Worm (Caenorhabditis elegans) whole organism, mixed stage, embryonic: ENCODE results near the gene M162.7.

Experiments
- M03D4.4 ChIP-seq: sonication (generic microtip); optimal IDR thresholded peaks from 2 replicates; lab custom pipeline; 2017; ENCODE audit warnings: mild to moderate bottlenecking, missing genetic modification characterization, missing compliant biosample characterization
- bed-3 ChIP-seq: fragments of 200-800 bp; sonication (Bioruptor generic); optimal IDR thresholded peaks from 3 replicates; lab custom pipeline; 2018; ENCODE audit warnings: mild to moderate bottlenecking, missing genetic modification characterization, moderate library complexity, missing compliant biosample characterization
- blmp-1 ChIP-seq: fragments of 150-350 bp; optimal IDR thresholded peaks from 2 replicates; lab custom pipeline; 2014; ENCODE audit warnings: missing biosample characterization, missing genetic modification characterization
- ceh-39 ChIP-seq: fragments of 150-350 bp; optimal IDR thresholded peaks from 2 replicates; lab custom pipeline; 2014; ENCODE audit warnings: missing biosample characterization, missing genetic modification characterization
- ceh-43 ChIP-seq: fragments of 200-800 bp; sonication (Bioruptor generic); optimal IDR thresholded peaks from 2 replicates; lab custom pipeline; 2018; ENCODE audit warnings: mild to moderate bottlenecking, missing genetic modification characterization, moderate library complexity, missing compliant biosample characterization
- ceh-83 ChIP-seq: fragments of 200-800 bp; sonication (Bioruptor generic); optimal IDR thresholded peaks from 2 replicates; lab custom pipeline; 2018; ENCODE audit warnings: mild to moderate bottlenecking, missing genetic modification characterization, missing compliant biosample characterization
- ces-1 ChIP-seq: fragments of 150-350 bp; optimal IDR thresholded peaks from 2 replicates; lab custom pipeline; 2014; ENCODE audit warnings: missing biosample characterization, missing genetic modification reagents, missing genetic modification characterization
- cnd-1 ChIP-seq: fragments of 200-800 bp; sonication (Bioruptor generic); optimal IDR thresholded peaks from 2 replicates; lab custom pipeline; 2018; ENCODE audit warnings: mild to moderate bottlenecking, missing genetic modification characterization, missing compliant biosample characterization
- drap-1 ChIP-seq: fragments of 200-800 bp; sonication (Bioruptor generic); optimal IDR thresholded peaks from 3 replicates; lab custom pipeline; 2018; ENCODE audit warnings: mild to moderate bottlenecking, missing genetic modification characterization, missing compliant biosample characterization
- elt-1 ChIP-seq: sonication (generic microtip); optimal IDR thresholded peaks from 2 replicates; lab custom pipeline; 2017; ENCODE audit warnings: missing genetic modification characterization, mild to moderate bottlenecking, missing compliant biosample characterization, antibody characterized with exemption, moderate library complexity, borderline replicate concordance; ENCODE audit not compliant: insufficient read depth
- elt-3 ChIP-seq: fragments of 150-350 bp; optimal IDR thresholded peaks from 2 replicates; lab custom pipeline; 2014; ENCODE audit warnings: missing biosample characterization, missing genetic modification characterization
- flh-1 ChIP-seq: fragments of 200-800 bp; sonication (Bioruptor generic); optimal IDR thresholded peaks from 2 replicates; lab custom pipeline; 2018; ENCODE audit warnings: mild to moderate bottlenecking, missing genetic modification characterization, moderate library complexity, missing compliant biosample characterization
- ham-2 ChIP-seq: fragments of 200-800 bp; sonication (Bioruptor generic); optimal IDR thresholded peaks from 2 replicates; lab custom pipeline; 2018; ENCODE audit warnings: mild to moderate bottlenecking, missing genetic modification characterization, missing compliant biosample characterization
- lin-13 ChIP-seq: fragments of 150-350 bp; optimal IDR thresholded peaks from 2 replicates; lab custom pipeline; 2014; ENCODE audit warnings: missing biosample characterization, missing genetic modification characterization
- lin-32 ChIP-seq: fragments of 200-800 bp; sonication (Bioruptor generic); optimal IDR thresholded peaks from 2 replicates; lab custom pipeline; 2018; ENCODE audit warnings: mild to moderate bottlenecking, missing genetic modification characterization, missing compliant biosample characterization
- lsy-2 ChIP-seq: fragments of 150-350 bp; optimal IDR thresholded peaks from 2 replicates; lab custom pipeline; 2014; ENCODE audit warnings: missing biosample characterization, missing genetic modification characterization
- mab-5 ChIP-seq: fragments of 150-350 bp; optimal IDR thresholded peaks from 2 replicates; lab custom pipeline; 2014; ENCODE audit warnings: missing biosample characterization, missing genetic modification characterization
- mls-2 ChIP-seq: sonication (generic microtip); optimal IDR thresholded peaks from 2 replicates; lab custom pipeline; 2016; ENCODE audit warnings: mild to moderate bottlenecking, missing genetic modification characterization, moderate library complexity, missing compliant biosample characterization
- nhr-2 ChIP-seq: fragments of 150-350 bp; optimal IDR thresholded peaks from 2 replicates; lab custom pipeline; 2014; ENCODE audit warnings: missing biosample characterization, missing genetic modification characterization
- nhr-237 ChIP-seq: fragments of 150-350 bp; optimal IDR thresholded peaks from 2 replicates; lab custom pipeline; 2014; ENCODE audit warnings: missing biosample characterization, missing genetic modification characterization
- nhr-28 ChIP-seq: fragments of 150-350 bp; optimal IDR thresholded peaks from 2 replicates; lab custom pipeline; 2014; ENCODE audit warnings: missing biosample characterization, missing genetic modification characterization
- pha-4 ChIP-seq: fragments of 150-350 bp; optimal IDR thresholded peaks from 2 replicates; lab custom pipeline; 2018; ENCODE audit warnings: missing biosample characterization, missing genetic modification reagents, missing genetic modification characterization
- sem-2 ChIP-seq: fragments of 200-800 bp; sonication (Bioruptor generic); optimal IDR thresholded peaks from 2 replicates; lab custom pipeline; 2018; ENCODE audit warnings: mild to moderate bottlenecking, missing genetic modification characterization, missing compliant biosample characterization
- snpc-4 ChIP-seq: fragments of 150-350 bp; optimal IDR thresholded peaks from 2 replicates; lab custom pipeline; 2014; ENCODE audit warnings: missing biosample characterization, missing genetic modification characterization
- sptf-1 ChIP-seq: sonication (generic microtip); optimal IDR thresholded peaks from 2 replicates; lab custom pipeline; 2017; ENCODE audit warnings: mild to moderate bottlenecking, missing genetic modification characterization, moderate library complexity, missing compliant biosample characterization
- tbx-8 ChIP-seq: fragments of 200-800 bp; sonication (Bioruptor generic); optimal IDR thresholded peaks from 2 replicates; lab custom pipeline; 2018; ENCODE audit warnings: mild to moderate bottlenecking, missing genetic modification characterization, moderate library complexity, missing compliant biosample characterization
- unc-120 ChIP-seq: sonication (generic microtip); optimal IDR thresholded peaks from 2 replicates; lab custom pipeline; 2017; ENCODE audit warnings: missing genetic modification characterization, missing compliant biosample characterization; ENCODE audit not compliant: poor library complexity, severe bottlenecking
- unc-39 ChIP-seq: fragments of 150-350 bp; optimal IDR thresholded peaks from 2 replicates; lab custom pipeline; 2014; ENCODE audit warnings: missing biosample characterization, missing genetic modification characterization
- unc-62 ChIP-seq: fragments of 150-350 bp; optimal IDR thresholded peaks from 2 replicates; lab custom pipeline; 2014; ENCODE audit warnings: missing biosample characterization, missing genetic modification reagents, missing genetic modification characterization
- zip-8 ChIP-seq: fragments of 150-350 bp; optimal IDR thresholded peaks from 2 replicates; lab custom pipeline; 2014; ENCODE audit warnings: missing biosample characterization, missing genetic modification characterization
- ztf-11 ChIP-seq: fragments of 150-350 bp; optimal IDR thresholded peaks from 2 replicates; lab custom pipeline; 2014; ENCODE audit warnings: missing biosample characterization, missing genetic modification characterization

The M162.7 gene

ce11 chrV:19755260-19755659, 39.6 kb downstream of the M162.7 start, which contains the start of gene clec-50:
Gene clec-50, minus strand, starts transcription at chrV:19755368.
- TF ChIP-seq unc-39 (no peak), sptf-1 (tag; lab: Kevin White, UChicago) (no peak), lin-32 (GFP tag; lab: Kevin White, UChicago) (no peak), unc-120 (tag; lab: Kevin White, UChicago) (no peak), elt-3 (no peak), ceh-83 (GFP tag; lab: Kevin White, UChicago) (no peak), ham-2 (GFP tag; lab: Kevin White, UChicago) (no peak), lsy-2 (tag; lab: Kevin White, UChicago) (no peak), M03D4.4 (tag; lab: Kevin White, UChicago) (no peak), snpc-4 (no peak), elt-1 (tag; lab: Kevin White, UChicago) (no peak), mls-2 (tag; lab: Kevin White, UChicago) (no peak), nhr-2 (tag; lab: Kevin White, UChicago) (no peak), ces-1 (GFP tag; lab: Kevin White, UChicago) (no peak), cnd-1 (tag; lab: Kevin White, UChicago) (no peak), nhr-28 (tag; lab: Kevin White, UChicago) (no peak), pha-4 (tag; lab: Kevin White, UChicago) (no peak), ceh-43 (GFP tag; lab: Kevin White, UChicago) (no peak), nhr-237 (no peak)

ce11 chrV:19754331-19754730, 40.5 kb downstream of the M162.7 start:
- TF ChIP-seq ham-2 (GFP tag; lab: Kevin White, UChicago): no peak
- TF ChIP-seq M03D4.4 (tag; lab: Kevin White, UChicago): no peak
- TF ChIP-seq lsy-2 (tag; lab: Kevin White, UChicago): no peak
- no peak for TF ChIP-seq elt-1 (tag; lab: Kevin White, UChicago)
- TF ChIP-seq sptf-1 (tag; lab: Kevin White, UChicago): no peak
- TF ChIP-seq flh-1: no peak
- no peak for TF ChIP-seq cnd-1 (tag; lab: Kevin White, UChicago)

ce11 chrV:19752879-19753278, 42.0 kb downstream of the M162.7 start:
- TF ChIP-seq ztf-11 (tag; lab: Kevin White, UChicago) (no peak), ceh-39 (tag; lab: Kevin White, UChicago) (no peak), elt-1 (tag; lab: Kevin White, UChicago) (no peak), ham-2 (GFP tag; lab: Kevin White, UChicago) (no peak), bed-3 (GFP tag; lab: Kevin White, UChicago) (no peak), flh-1 (no peak), sem-2 (GFP tag; lab: Kevin White, UChicago) (no peak), mls-2 (tag; lab: Kevin White, UChicago) (no peak), drap-1 (GFP tag; lab: Kevin White, UChicago) (no peak), zip-8 (tag; lab: Kevin White, UChicago) (no peak), pha-4 (tag; lab: Kevin White, UChicago) (no peak), unc-62 (GFP tag; lab: Kevin White, UChicago) (no peak), nhr-237 (no peak), unc-39 (no peak), blmp-1 (tag; lab: Kevin White, UChicago) (no peak), cnd-1 (tag; lab: Kevin White, UChicago) (no peak), sptf-1 (tag; lab: Kevin White, UChicago) (no peak), mab-5 (tag; lab: Kevin White, UChicago) (no peak)

ce11 chrV:19751124-19751523, 43.7 kb downstream of the M162.7 start, which contains the start of gene clec-49:
Gene clec-49, minus strand, starts transcription at chrV:19751226.
- TF ChIP-seq ceh-83 (GFP tag; lab: Kevin White, UChicago): no peak
- TF ChIP-seq nhr-237: no peak
- no peak for TF ChIP-seq M03D4.4 (tag; lab: Kevin White, UChicago)
- no peak for TF ChIP-seq nhr-2 (tag; lab: Kevin White, UChicago)

- no peak for TF ChIP-seq ceh-43 (GFP tag; lab: Kevin White, UChicago)
- no peak for TF ChIP-seq zip-8 (tag; lab: Kevin White, UChicago)
- TF ChIP-seq lsy-2 (tag; lab: Kevin White, UChicago): no peak
- no peak for TF ChIP-seq ztf-11 (tag; lab: Kevin White, UChicago)
- TF ChIP-seq mab-5 (tag; lab: Kevin White, UChicago): no peak
- no peak for TF ChIP-seq flh-1
- no peak for TF ChIP-seq unc-39
- TF ChIP-seq lin-13 (tag; lab: Kevin White, UChicago): no peak
- no peak for TF ChIP-seq ham-2 (GFP tag; lab: Kevin White, UChicago)
- no peak for TF ChIP-seq ceh-83 (GFP tag; lab: Kevin White, UChicago)
- no peak for TF ChIP-seq tbx-8 (GFP tag; lab: Kevin White, UChicago)
- no peak for TF ChIP-seq M03D4.4 (tag; lab: Kevin White, UChicago)
Observed at ce11 chrV:19747144-19747543, 47.7 kb downstream of the M162.7 start.
